Fruit fly (Drosophila melanogaster) whole organism, embryonic: ENCODE results near the gene CG9328.

Source experiments
- Blimp-1 ChIP-seq: fragments of 200-800 bp; sonication (Bioruptor generic); optimal IDR thresholded peaks from 3 replicates; lab custom pipeline; 2018; ENCODE audit warnings: missing biosample characterization, missing genetic modification characterization, mild to moderate bottlenecking, moderate library complexity, missing genetic modification reagents
- CG1024 ChIP-seq: fragments of 200-800 bp; sonication (Bioruptor generic); IDR thresholded peaks from 2 replicates; pipeline ENCODE4 v1.3.6; 2022; ENCODE audit warnings: missing biosample characterization, missing genetic modification characterization
- CG10565 ChIP-seq: fragments of 200-800 bp; sonication (Bioruptor generic); optimal IDR thresholded peaks from 3 replicates; lab custom pipeline; 2016; ENCODE audit warnings: missing biosample characterization, mild to moderate bottlenecking, missing genetic modification characterization
- CG11247 ChIP-seq: fragments of 200-800 bp; sonication (Bioruptor generic); IDR thresholded peaks from 2 replicates; pipeline ENCODE4 v1.3.6; 2022; ENCODE audit warnings: missing biosample characterization, missing genetic modification characterization
- CG12071 ChIP-seq: fragments of 200-800 bp; sonication (Bioruptor generic); optimal IDR thresholded peaks from 3 replicates; lab custom pipeline; 2018; ENCODE audit warnings: missing biosample characterization, mild to moderate bottlenecking, missing genetic modification characterization
- CG12236 ChIP-seq: fragments of 200-800 bp; sonication (Bioruptor generic); optimal IDR thresholded peaks from 2 replicates; lab custom pipeline; 2016; ENCODE audit warnings: missing biosample characterization, missing genetic modification characterization
- CG12744 ChIP-seq: fragments of 200-800 bp; sonication (Bioruptor generic); optimal IDR thresholded peaks from 2 replicates; lab custom pipeline; 2016; ENCODE audit warnings: missing biosample characterization, missing genetic modification characterization
- CG13287 ChIP-seq: fragments of 200-800 bp; sonication (Bioruptor generic); IDR thresholded peaks from 2 replicates; pipeline ENCODE4 v1.3.6; 2022; ENCODE audit warnings: missing biosample characterization, missing genetic modification characterization; ENCODE audit not compliant: partially characterized antibody
- CG14014 ChIP-seq: fragments of 200-800 bp; sonication (Bioruptor generic); IDR thresholded peaks from 2 replicates; pipeline ENCODE4 v1.3.6; 2022; ENCODE audit warnings: missing biosample characterization, missing genetic modification characterization
- CG16815 ChIP-seq: fragments of 200-800 bp; sonication (Bioruptor generic); optimal IDR thresholded peaks from 3 replicates; lab custom pipeline; 2017; ENCODE audit warnings: missing biosample characterization, mild to moderate bottlenecking, missing genetic modification characterization
- CG17359 ChIP-seq: fragments of 200-800 bp; sonication (Bioruptor generic); optimal IDR thresholded peaks from 3 replicates; lab custom pipeline; 2018; ENCODE audit warnings: missing biosample characterization, mild to moderate bottlenecking, missing genetic modification characterization, moderate library complexity
- CG1792 ChIP-seq: fragments of 200-800 bp; sonication (Bioruptor generic); optimal IDR thresholded peaks from 2 replicates; lab custom pipeline; 2016; ENCODE audit warnings: missing biosample characterization, missing genetic modification characterization
- CG18619 ChIP-seq: fragments of 200-800 bp; sonication (Bioruptor generic); optimal IDR thresholded peaks from 3 replicates; lab custom pipeline; 2017; ENCODE audit warnings: missing biosample characterization, mild to moderate bottlenecking, missing genetic modification characterization
- CG32532 ChIP-seq: fragments of 200-800 bp; sonication (Bioruptor generic); IDR thresholded peaks from 2 replicates; pipeline ENCODE4 v1.3.6; 2022; ENCODE audit warnings: missing biosample characterization, missing genetic modification characterization
- CG34422 ChIP-seq: fragments of 200-800 bp; sonication (Bioruptor generic); IDR thresholded peaks from 3 replicates; pipeline ENCODE4 v1.3.6; 2022; ENCODE audit warnings: missing biosample characterization, missing genetic modification characterization
- CG4360 ChIP-seq: fragments of 200-800 bp; sonication (Bioruptor generic); IDR thresholded peaks from 2 replicates; pipeline ENCODE4 v1.3.6; 2022; ENCODE audit warnings: missing biosample characterization, missing genetic modification characterization
- CG6654 ChIP-seq: fragments of 200-800 bp; sonication (Bioruptor generic); optimal IDR thresholded peaks from 2 replicates; lab custom pipeline; 2017; ENCODE audit warnings: missing biosample characterization, mild to moderate bottlenecking, missing genetic modification characterization
- CG7745 ChIP-seq: fragments of 200-800 bp; sonication (Bioruptor generic); optimal IDR thresholded peaks from 2 replicates; lab custom pipeline; 2018; ENCODE audit warnings: missing biosample characterization, mild to moderate bottlenecking, missing genetic modification characterization, moderate library complexity
- CG8944 ChIP-seq: fragments of 200-800 bp; sonication (Bioruptor generic); optimal IDR thresholded peaks from 3 replicates; lab custom pipeline; 2016; ENCODE audit warnings: missing biosample characterization, missing genetic modification characterization
- CHES-1-like ChIP-seq: fragments of 200-800 bp; sonication (Bioruptor generic); optimal IDR thresholded peaks from 2 replicates; lab custom pipeline; 2016; ENCODE audit warnings: missing biosample characterization, missing genetic modification characterization
- Lpt ChIP-seq: fragments of >200 bp; optimal IDR thresholded peaks from 2 replicates; lab custom pipeline; 2018; ENCODE audit warnings: missing biosample characterization, missing genetic modification characterization
- Neu2 ChIP-seq: fragments of 200-800 bp; sonication (Bioruptor generic); optimal IDR thresholded peaks from 3 replicates; lab custom pipeline; 2016; ENCODE audit warnings: missing biosample characterization, missing genetic modification characterization, borderline replicate concordance
- NfI ChIP-seq: fragments of 200-800 bp; sonication (Bioruptor generic); optimal IDR thresholded peaks from 3 replicates; lab custom pipeline; 2018; ENCODE audit warnings: missing biosample characterization, mild to moderate bottlenecking, missing genetic modification characterization, moderate library complexity
- Oli ChIP-seq: fragments of 200-800 bp; sonication (Bioruptor generic); optimal IDR thresholded peaks from 2 replicates; lab custom pipeline; 2018; ENCODE audit warnings: missing biosample characterization, mild to moderate bottlenecking, missing genetic modification characterization, moderate library complexity
- Pdp1 ChIP-seq, 2 experiments: fragments of 200-800 bp; sonication (Bioruptor generic); optimal IDR thresholded peaks; 3 replicates each; lab custom pipeline; 2016; ENCODE audit warnings: missing biosample characterization in 2 of 2, missing genetic modification characterization in 2 of 2, mild to moderate bottlenecking in 1 of 2, moderate library complexity in 1 of 2
- Tbp ChIP-seq: fragments of >200 bp; optimal IDR thresholded peaks from 2 replicates; lab custom pipeline; 2018; ENCODE audit warnings: missing biosample characterization, missing genetic modification characterization
- Usf ChIP-seq: fragments of 200-800 bp; sonication (Bioruptor generic); optimal IDR thresholded peaks from 2 replicates; lab custom pipeline; 2017; ENCODE audit warnings: missing genotype, missing biosample characterization, missing genetic modification characterization
- YL-1 ChIP-seq: fragments of 200-800 bp; sonication (Bioruptor generic); optimal IDR thresholded peaks from 3 replicates; lab custom pipeline; 2017; ENCODE audit warnings: missing biosample characterization, mild to moderate bottlenecking, missing genetic modification characterization
- az2 ChIP-seq: fragments of 200-800 bp; sonication (Bioruptor generic); optimal IDR thresholded peaks from 3 replicates; lab custom pipeline; 2016; ENCODE audit warnings: missing biosample characterization, missing genetic modification characterization
- bcd ChIP-seq: fragments of 200-800 bp; sonication (Bioruptor generic); optimal IDR thresholded peaks from 2 replicates; lab custom pipeline; 2017; ENCODE audit warnings: missing biosample characterization, mild to moderate bottlenecking, missing genetic modification characterization
- cas ChIP-seq: fragments of 200-800 bp; sonication (Bioruptor generic); IDR thresholded peaks from 2 replicates; pipeline ENCODE4 v1.3.6; 2022; ENCODE audit warnings: missing biosample characterization, missing genetic modification characterization
- disco-r ChIP-seq: fragments of 200-800 bp; sonication (Bioruptor generic); optimal IDR thresholded peaks from 2 replicates; lab custom pipeline; 2016; ENCODE audit warnings: missing biosample characterization, missing genetic modification characterization
- eyg ChIP-seq: fragments of 200-800 bp; sonication (Bioruptor generic); optimal IDR thresholded peaks from 3 replicates; lab custom pipeline; 2016; ENCODE audit warnings: missing biosample characterization, missing genetic modification characterization
- fru ChIP-seq: fragments of >200 bp; optimal IDR thresholded peaks from 2 replicates; lab custom pipeline; 2017
- gcm ChIP-seq: fragments of 200-800 bp; sonication (Bioruptor generic); optimal IDR thresholded peaks from 2 replicates; lab custom pipeline; 2019; ENCODE audit warnings: missing biosample characterization, mild to moderate bottlenecking, missing genetic modification characterization, moderate library complexity
- gcm2 ChIP-seq: fragments of 200-800 bp; sonication (Bioruptor generic); optimal IDR thresholded peaks from 2 replicates; lab custom pipeline; 2016; ENCODE audit warnings: missing biosample characterization, missing genetic modification characterization
- ham ChIP-seq: fragments of 200-800 bp; sonication (Bioruptor generic); IDR thresholded peaks from 2 replicates; pipeline ENCODE4 v1.3.6; 2022; ENCODE audit warnings: missing biosample characterization, missing genetic modification characterization
- hbn ChIP-seq: fragments of 200-800 bp; sonication (Bioruptor generic); IDR thresholded peaks from 2 replicates; pipeline ENCODE4 v1.3.6; 2022; ENCODE audit warnings: missing biosample characterization, missing genetic modification characterization; ENCODE audit not compliant: partially characterized antibody
- ind ChIP-seq: fragments of 200-800 bp; sonication (Bioruptor generic); optimal IDR thresholded peaks from 3 replicates; lab custom pipeline; 2016; ENCODE audit warnings: missing biosample characterization, missing genetic modification characterization
- luna ChIP-seq: fragments of 200-800 bp; sonication (Bioruptor generic); optimal IDR thresholded peaks from 2 replicates; lab custom pipeline; 2016; ENCODE audit warnings: missing biosample characterization, missing genetic modification characterization
- pfk ChIP-seq: fragments of 200-800 bp; sonication (Bioruptor generic); optimal IDR thresholded peaks from 2 replicates; lab custom pipeline; 2018; ENCODE audit warnings: missing biosample characterization, mild to moderate bottlenecking, missing genetic modification characterization, moderate library complexity
- rib ChIP-seq: fragments of 200-800 bp; sonication (Bioruptor generic); IDR thresholded peaks from 2 replicates; pipeline ENCODE4 v1.3.6; 2022; ENCODE audit warnings: missing biosample characterization, missing genetic modification characterization
- sc ChIP-seq, 3 experiments: fragments of >200 bp in 2 of 3; fragments of 200-800 bp in 1 of 3; sonication (Bioruptor generic) in 1 of 3; optimal IDR thresholded peaks; 2 replicates in 2 of 3; 3 replicates in 1 of 3; lab custom pipeline; 2017; ENCODE audit warnings: mild to moderate bottlenecking in 1 of 3, missing biosample characterization in 1 of 3, missing genetic modification characterization in 1 of 3, missing genetic modification reagents in 1 of 3
- sna ChIP-seq: fragments of 200-800 bp; sonication (Bioruptor generic); IDR thresholded peaks from 2 replicates; pipeline ENCODE4 v1.3.6; 2022; ENCODE audit warnings: missing biosample characterization, missing genetic modification characterization; ENCODE audit not compliant: partially characterized antibody
- sqz ChIP-seq: fragments of 200-800 bp; sonication (Bioruptor generic); optimal IDR thresholded peaks from 3 replicates; lab custom pipeline; 2018; ENCODE audit warnings: missing biosample characterization, mild to moderate bottlenecking, missing genetic modification characterization
- tap ChIP-seq: fragments of 200-800 bp; optimal IDR thresholded peaks from 3 replicates; lab custom pipeline; 2019; ENCODE audit warnings: missing biosample characterization, mild to moderate bottlenecking, missing genetic modification characterization, moderate library complexity
- toy ChIP-seq: fragments of 200-800 bp; sonication (Bioruptor generic); IDR thresholded peaks from 2 replicates; pipeline ENCODE4 v1.3.6; 2022; ENCODE audit warnings: missing biosample characterization, missing genetic modification characterization
- unpg ChIP-seq: fragments of 200-800 bp; sonication (Bioruptor generic); optimal IDR thresholded peaks from 3 replicates; lab custom pipeline; 2018; ENCODE audit warnings: missing biosample characterization, mild to moderate bottlenecking, missing genetic modification characterization, moderate library complexity

The CG9328 gene

dm6 chr2L:20823196-20824105, 25.9 kb downstream of the CG9328 start (continued):
- peak; percentile 30 for TF ChIP-seq Oli (tag; lab: Kevin White, UChicago)
- TF ChIP-seq eyg (GFP tag; lab: Kevin White, UChicago): no peak
- peak; percentile 48; the same call in 1 of the 2 replicates for TF ChIP-seq CG14014
- TF ChIP-seq ind: no peak
- no peak for TF ChIP-seq cas (GFP tag; lab: Robert Waterston, UW)
- TF ChIP-seq CG11247 (GFP tag; lab: Robert Waterston, UW): no peak
- no peak for TF ChIP-seq unpg (GFP tag; lab: Kevin White, UChicago)
- TF ChIP-seq CHES-1-like: no peak
- no peak for TF ChIP-seq CG16815
- TF ChIP-seq gcm2 (GFP tag; lab: Kevin White, UChicago): no peak
- TF ChIP-seq CG4360 (GFP tag; lab: Robert Waterston, UW): 0 out of 2 replicates have a peak, but pooled peaks have one; percentile 31
- no peak for TF ChIP-seq Usf
- TF ChIP-seq CG1024 (GFP tag; lab: Robert Waterston, UW): 0 out of 2 replicates have a peak, but pooled peaks have one; percentile 13
- no peak for TF ChIP-seq gcm (GFP tag; lab: Kevin White, UChicago)
- no peak for TF ChIP-seq az2 (GFP tag; lab: Kevin White, UChicago)
- TF ChIP-seq CG32532 (GFP tag; lab: Robert Waterston, UW): peak; percentile 33; the same call in 1 of the 2 replicates
- no peak for TF ChIP-seq NfI (GFP tag; lab: Kevin White, UChicago)
- TF ChIP-seq CG12744 (GFP tag; lab: Kevin White, UChicago): no peak
- peak; percentile 19 for TF ChIP-seq pfk (GFP tag; lab: Kevin White, UChicago)
- no peak for TF ChIP-seq CG1792 (GFP tag; lab: Kevin White, UChicago)
- no peak for TF ChIP-seq Tbp (GFP tag; lab: Kevin White, UChicago)
- no peak for TF ChIP-seq Neu2 (GFP tag; lab: Kevin White, UChicago)
- TF ChIP-seq CG12236 (GFP tag; lab: Kevin White, UChicago): no peak
- no peak for TF ChIP-seq Blimp-1 (GFP tag; lab: Kevin White, UChicago)
- TF ChIP-seq sc (optimal IDR thresholded peaks at IDR 0.05; lab: Kevin White, UChicago): no peak
- no peak for TF ChIP-seq sc (GFP tag; optimal IDR thresholded peaks at IDR 0.05; lab: Kevin White, UChicago)
- peak; percentile 91 for TF ChIP-seq sqz (GFP tag; lab: Kevin White, UChicago)
- TF ChIP-seq ham (GFP tag; lab: Robert Waterston, UW): no peak
- peak; percentile 1 for TF ChIP-seq CG18619 (GFP tag; lab: Kevin White, UChicago)
- TF ChIP-seq CG10565 (GFP tag; lab: Kevin White, UChicago): no peak
- peak in 1 of 2 experiments; percentile 51 for TF ChIP-seq Pdp1 (GFP tag; optimal IDR thresholded peaks at IDR 0.05; lab: Kevin White, UChicago)
- TF ChIP-seq disco-r (GFP tag; lab: Kevin White, UChicago): no peak
- TF ChIP-seq Lpt: no peak
- no peak for TF ChIP-seq CG6654
- TF ChIP-seq toy (GFP tag; lab: Robert Waterston, UW): no peak
- TF ChIP-seq fru (lab: Kevin White, UChicago): no peak
- TF ChIP-seq CG7745 (tag; lab: Kevin White, UChicago): peak; percentile 3
- TF ChIP-seq CG12071 (GFP tag; lab: Kevin White, UChicago): no peak
- peak; percentile 55 for TF ChIP-seq CG13287 (GFP tag; lab: Robert Waterston, UW)
- peak; percentile 72 for TF ChIP-seq sna (GFP tag; lab: Robert Waterston, UW)
- TF ChIP-seq tap (tag; lab: Kevin White, UChicago): peak; percentile 12
- TF ChIP-seq bcd (GFP tag; lab: Kevin White, UChicago): no peak
- peak; percentile 82; the same call in 1 of the 2 replicates for TF ChIP-seq rib
- TF ChIP-seq hbn (GFP tag; lab: Robert Waterston, UW): peak; percentile 36; the same call in 1 of the 2 replicates
- no peak for TF ChIP-seq CG17359 (tag; lab: Kevin White, UChicago)
- no peak for TF ChIP-seq YL-1
- TF ChIP-seq luna (GFP tag; lab: Kevin White, UChicago): no peak
- TF ChIP-seq CG34422 (GFP tag; lab: Robert Waterston, UW): peak; percentile 61; the same call in 1 of the 3 replicates
- TF ChIP-seq CG8944 (GFP tag; lab: Kevin White, UChicago): no peak
